Fruit fly (Drosophila melanogaster) whole organism, prepupa: ENCODE results near the gene Tengl1.

Experiments used
- Blimp-1 ChIP-seq: fragments of 200-800 bp; sonication (Bioruptor generic); optimal IDR thresholded peaks from 3 replicates; lab custom pipeline; 2017; ENCODE audit warnings: missing biosample characterization, missing genetic modification characterization, mild to moderate bottlenecking, moderate library complexity, missing genetic modification reagents
- CG10631 ChIP-seq: fragments of 200-800 bp; sonication (Bioruptor generic); optimal IDR thresholded peaks from 2 replicates; lab custom pipeline; 2016; ENCODE audit warnings: missing biosample characterization, missing genetic modification characterization
- CG10669 ChIP-seq: fragments of 200-800 bp; sonication (Bioruptor generic); optimal IDR thresholded peaks from 3 replicates; lab custom pipeline; 2018; ENCODE audit warnings: missing biosample characterization, mild to moderate bottlenecking, missing genetic modification characterization, moderate library complexity
- CG11294 ChIP-seq: fragments of 200-800 bp; sonication (Bioruptor generic); IDR thresholded peaks from 2 replicates; pipeline ENCODE4 v1.3.6; 2022; ENCODE audit warnings: missing biosample characterization, missing genetic modification characterization
- CG11762 ChIP-seq: fragments of 200-800 bp; sonication (Bioruptor generic); optimal IDR thresholded peaks from 3 replicates; lab custom pipeline; 2016; ENCODE audit warnings: missing biosample characterization, missing genetic modification characterization; ENCODE audit not compliant: insufficient read depth
- CG11902 ChIP-seq: fragments of 200-800 bp; sonication (Bioruptor generic); optimal IDR thresholded peaks from 3 replicates; lab custom pipeline; 2016; ENCODE audit warnings: missing biosample characterization, missing genetic modification characterization
- CG15336 ChIP-seq: fragments of 200-800 bp; sonication (Bioruptor generic); IDR thresholded peaks from 2 replicates; pipeline ENCODE4 v1.3.6; 2022; ENCODE audit warnings: missing biosample characterization, missing genetic modification characterization
- CG1621 ChIP-seq: fragments of 200-800 bp; sonication (Bioruptor generic); optimal IDR thresholded peaks from 3 replicates; lab custom pipeline; 2018; ENCODE audit warnings: missing biosample characterization, mild to moderate bottlenecking, missing genetic modification characterization
- CG16779 ChIP-seq: fragments of 200-800 bp; sonication (Bioruptor generic); optimal IDR thresholded peaks from 3 replicates; lab custom pipeline; 2017; ENCODE audit warnings: missing biosample characterization, mild to moderate bottlenecking, missing genetic modification characterization
- CG3032 ChIP-seq: fragments of 200-800 bp; optimal IDR thresholded peaks from 2 replicates; lab custom pipeline; 2019; ENCODE audit warnings: missing biosample characterization, mild to moderate bottlenecking, missing genetic modification characterization, moderate library complexity
- CG31627 ChIP-seq: fragments of 200-800 bp; sonication (Bioruptor generic); optimal IDR thresholded peaks from 3 replicates; lab custom pipeline; 2016; ENCODE audit warnings: missing biosample characterization, missing genetic modification characterization
- CG32006 ChIP-seq: fragments of 200-800 bp; sonication (Bioruptor generic); optimal IDR thresholded peaks from 3 replicates; lab custom pipeline; 2017; ENCODE audit warnings: missing biosample characterization, mild to moderate bottlenecking, missing genetic modification characterization
- CG34406 ChIP-seq: fragments of 200-800 bp; sonication (Bioruptor generic); optimal IDR thresholded peaks from 3 replicates; lab custom pipeline; 2016; ENCODE audit warnings: missing biosample characterization, missing genetic modification characterization
- CG3919 ChIP-seq: fragments of 200-800 bp; sonication (Bioruptor generic); optimal IDR thresholded peaks from 3 replicates; lab custom pipeline; 2016; ENCODE audit warnings: missing biosample characterization, missing genetic modification characterization
- CG4318 ChIP-seq: fragments of 200-800 bp; sonication (Bioruptor generic); optimal IDR thresholded peaks from 3 replicates; lab custom pipeline; 2017; ENCODE audit warnings: missing biosample characterization, mild to moderate bottlenecking, missing genetic modification characterization
- CG6163 ChIP-seq: fragments of 200-800 bp; sonication (Bioruptor generic); IDR thresholded peaks from 3 replicates; pipeline ENCODE4 v1.3.6; 2022; ENCODE audit warnings: missing biosample characterization, missing genetic modification characterization
- CG6808 ChIP-seq: fragments of 200-800 bp; sonication (Bioruptor generic); optimal IDR thresholded peaks from 3 replicates; lab custom pipeline; 2017; ENCODE audit warnings: missing biosample characterization, missing genetic modification characterization, mild to moderate bottlenecking, moderate library complexity, missing genetic modification reagents
- CG6854 ChIP-seq: fragments of 200-800 bp; sonication (Bioruptor generic); optimal IDR thresholded peaks from 2 replicates; lab custom pipeline; 2017; ENCODE audit warnings: missing biosample characterization, mild to moderate bottlenecking, missing genetic modification characterization
- CG8119 ChIP-seq: fragments of 200-800 bp; sonication (Bioruptor generic); IDR thresholded peaks from 3 replicates; pipeline ENCODE4 v1.3.6; 2022; ENCODE audit warnings: missing biosample characterization, missing genetic modification characterization
- CG8632 ChIP-seq: fragments of 200-800 bp; sonication (Bioruptor generic); optimal IDR thresholded peaks from 3 replicates; lab custom pipeline; 2016; ENCODE audit warnings: missing biosample characterization, missing genetic modification characterization
- CG9139 ChIP-seq: fragments of 200-800 bp; sonication (Bioruptor generic); optimal IDR thresholded peaks from 3 replicates; lab custom pipeline; 2017; ENCODE audit warnings: missing biosample characterization, mild to moderate bottlenecking, missing genetic modification characterization
- Eip78C ChIP-seq: fragments of 200-800 bp; sonication (Bioruptor generic); peaks from one replicate; lab custom pipeline; 2016; ENCODE audit warnings: missing biosample characterization, missing genetic modification characterization
- Eip93F ChIP-seq: fragments of 200-800 bp; sonication (Bioruptor generic); optimal IDR thresholded peaks from 2 replicates; lab custom pipeline; 2016; ENCODE audit warnings: missing biosample characterization, mild to moderate bottlenecking, missing genetic modification characterization
- Ets21C ChIP-seq: fragments of 200-800 bp; sonication (Bioruptor generic); optimal IDR thresholded peaks from 3 replicates; lab custom pipeline; 2016; ENCODE audit warnings: missing biosample characterization, missing genetic modification characterization
- Ets96B ChIP-seq: fragments of 200-800 bp; optimal IDR thresholded peaks from 2 replicates; lab custom pipeline; 2019; ENCODE audit warnings: missing biosample characterization, mild to moderate bottlenecking, missing genetic modification characterization, moderate library complexity
- Hr39 ChIP-seq: fragments of 200-800 bp; sonication (Bioruptor generic); optimal IDR thresholded peaks from 2 replicates; lab custom pipeline; 2016; ENCODE audit warnings: missing biosample characterization, missing genetic modification characterization
- Lpt ChIP-seq: fragments of 200-800 bp; sonication (Bioruptor generic); optimal IDR thresholded peaks from 3 replicates; lab custom pipeline; 2016; ENCODE audit warnings: missing biosample characterization, missing genetic modification characterization
- Met ChIP-seq: fragments of 200-800 bp; sonication (Bioruptor generic); optimal IDR thresholded peaks from 3 replicates; lab custom pipeline; 2016; ENCODE audit warnings: missing biosample characterization, missing genetic modification characterization
- OdsH ChIP-seq: fragments of 200-800 bp; sonication (Bioruptor generic); optimal IDR thresholded peaks from 3 replicates; lab custom pipeline; 2016; ENCODE audit warnings: missing biosample characterization, missing genetic modification characterization
- Sox102F ChIP-seq: fragments of 200-800 bp; sonication (Bioruptor generic); optimal IDR thresholded peaks from 2 replicates; lab custom pipeline; 2016; ENCODE audit warnings: missing biosample characterization, mild to moderate bottlenecking, missing genetic modification characterization
- Sox14 ChIP-seq: fragments of 200-800 bp; sonication (Bioruptor generic); optimal IDR thresholded peaks from 3 replicates; lab custom pipeline; 2016; ENCODE audit warnings: missing biosample characterization, missing genetic modification characterization
- Sox15 ChIP-seq: fragments of 200-800 bp; sonication (Bioruptor generic); optimal IDR thresholded peaks from 3 replicates; lab custom pipeline; 2016; ENCODE audit warnings: missing biosample characterization, missing genetic modification characterization
- cyc ChIP-seq: fragments of 200-800 bp; sonication (Bioruptor generic); optimal IDR thresholded peaks from 3 replicates; lab custom pipeline; 2016; ENCODE audit warnings: missing biosample characterization, missing genetic modification characterization
- dac ChIP-seq: fragments of 200-800 bp; sonication (Bioruptor generic); optimal IDR thresholded peaks from 2 replicates; lab custom pipeline; 2017; ENCODE audit warnings: missing biosample characterization, mild to moderate bottlenecking, missing genetic modification characterization
- dsx ChIP-seq: fragments of 200-800 bp; optimal IDR thresholded peaks from 3 replicates; lab custom pipeline; 2019; ENCODE audit warnings: missing biosample characterization, mild to moderate bottlenecking, missing genetic modification characterization, moderate library complexity; ENCODE audit not compliant: poor library complexity, severe bottlenecking
- esn ChIP-seq: fragments of 200-800 bp; sonication (Bioruptor generic); optimal IDR thresholded peaks from 2 replicates; lab custom pipeline; 2016; ENCODE audit warnings: missing biosample characterization, mild to moderate bottlenecking, missing genetic modification characterization, moderate library complexity
- fd85E ChIP-seq: fragments of 200-800 bp; sonication (Bioruptor generic); optimal IDR thresholded peaks from 3 replicates; lab custom pipeline; 2016; ENCODE audit warnings: missing biosample characterization, missing genetic modification characterization
- fkh ChIP-seq: fragments of 200-800 bp; sonication (Bioruptor generic); optimal IDR thresholded peaks from 3 replicates; lab custom pipeline; 2017; ENCODE audit warnings: missing biosample characterization, mild to moderate bottlenecking, missing genetic modification characterization, moderate library complexity
- lz ChIP-seq: fragments of 200-800 bp; sonication (Bioruptor generic); optimal IDR thresholded peaks from 3 replicates; lab custom pipeline; 2016; ENCODE audit warnings: missing biosample characterization, missing genetic modification characterization
- net ChIP-seq: fragments of 200-800 bp; sonication (Bioruptor generic); optimal IDR thresholded peaks from 3 replicates; lab custom pipeline; 2016; ENCODE audit warnings: missing biosample characterization, missing genetic modification characterization
- pdm3 ChIP-seq: fragments of 200-800 bp; sonication (Bioruptor generic); optimal IDR thresholded peaks from 3 replicates; lab custom pipeline; 2016; ENCODE audit warnings: missing biosample characterization, missing genetic modification characterization
- salr ChIP-seq, 2 experiments: fragments of 200-800 bp; sonication (Bioruptor generic); optimal IDR thresholded peaks; 3 replicates each; lab custom pipeline; 2016 to 2018; ENCODE audit warnings: missing biosample characterization in 2 of 2, missing genetic modification characterization in 2 of 2, mild to moderate bottlenecking in 1 of 2
- spab ChIP-seq: fragments of 200-800 bp; sonication (Bioruptor generic); optimal IDR thresholded peaks from 2 replicates; lab custom pipeline; 2017; ENCODE audit warnings: missing biosample characterization, mild to moderate bottlenecking, missing genetic modification characterization, missing genetic modification reagents
- ss ChIP-seq, 2 experiments: fragments of 200-800 bp; sonication (Bioruptor generic); optimal IDR thresholded peaks; 2 replicates in 1 of 2; 3 replicates in 1 of 2; lab custom pipeline; 2017 to 2018; ENCODE audit warnings: mild to moderate bottlenecking in 2 of 2, missing biosample characterization in 2 of 2, missing genetic modification characterization in 2 of 2, moderate library complexity in 1 of 2
- svp ChIP-seq: fragments of 200-800 bp; sonication (Bioruptor generic); peaks from one replicate; lab custom pipeline; 2016; ENCODE audit warnings: missing biosample characterization, missing genetic modification characterization
- topi ChIP-seq: fragments of 200-800 bp; sonication (Bioruptor generic); optimal IDR thresholded peaks from 3 replicates; lab custom pipeline; 2016; ENCODE audit warnings: missing biosample characterization, missing genetic modification characterization
- vri ChIP-seq: fragments of 200-800 bp; sonication (Bioruptor generic); optimal IDR thresholded peaks from 3 replicates; lab custom pipeline; 2016; ENCODE audit warnings: missing biosample characterization, mild to moderate bottlenecking, missing genetic modification characterization

The Tengl1 gene

DNA sequence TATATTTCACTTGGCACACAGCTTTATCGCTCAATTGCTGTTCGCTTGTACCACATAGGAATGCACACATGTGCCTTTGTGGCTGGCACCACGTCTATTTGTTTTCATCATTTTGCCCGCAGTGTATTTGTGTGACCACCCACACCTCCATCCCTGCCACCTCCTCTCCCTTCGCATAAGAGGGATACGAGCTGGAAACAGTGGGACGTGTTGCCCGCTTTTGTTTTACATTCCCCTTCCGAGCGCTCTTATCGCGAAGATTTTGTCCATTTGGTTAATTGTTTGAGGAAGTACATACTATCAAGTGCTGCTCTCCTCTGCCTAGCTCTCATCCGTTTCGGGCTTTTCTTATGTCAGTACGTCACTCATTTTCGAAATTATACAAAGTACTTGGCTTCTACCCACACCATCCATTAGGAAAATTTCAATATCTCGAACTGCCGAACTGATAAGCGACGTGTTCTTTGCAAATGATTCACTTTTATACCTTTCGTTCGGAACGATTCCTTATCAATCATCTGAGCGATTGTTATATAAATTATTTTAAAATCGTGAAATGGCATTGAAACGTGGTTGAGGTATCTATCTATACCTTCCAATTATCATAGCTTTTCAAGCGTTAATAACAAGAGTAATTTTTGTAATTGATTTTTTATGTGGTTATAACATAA, 12.1 kb downstream of the Tengl1 start:
- TF ChIP-seq Sox14 (peak; percentile 60), Eip78C (peak; percentile 37), CG10631 (GFP tag; lab: Kevin White, UChicago) (no peak), topi (no peak), cyc (GFP tag; lab: Kevin White, UChicago) (no peak), CG10669 (no peak), CG3032 (no peak), fkh (GFP tag; lab: Kevin White, UChicago) (peak; percentile 58), Eip93F (GFP tag; lab: Kevin White, UChicago) (peak; percentile 52), svp (peak; percentile 71), CG4318 (GFP tag; lab: Kevin White, UChicago) (no peak), vri (GFP tag; lab: Kevin White, UChicago) (peak; percentile 81), CG15336 (GFP tag; lab: Robert Waterston, UW) (0 out of 2 replicates have a peak, but pooled peaks have one; percentile 16), salr (GFP tag; optimal IDR thresholded peaks at IDR 0.05; lab: Kevin White, UChicago) (no peak), Blimp-1 (GFP tag; lab: Kevin White, UChicago) (no peak)

- TF ChIP-seq Eip78C (peak; percentile 88), pdm3 (peak; percentile 86), CG31627 (GFP tag; lab: Kevin White, UChicago) (peak; percentile 83), Ets96B (tag; lab: Kevin White, UChicago) (peak; percentile 67), topi (peak; percentile 76), Eip93F (GFP tag; lab: Kevin White, UChicago) (no peak), Lpt (GFP tag; lab: Kevin White, UChicago) (peak; percentile 60), CG10631 (GFP tag; lab: Kevin White, UChicago) (peak; percentile 75), Blimp-1 (GFP tag; lab: Kevin White, UChicago) (peak; percentile 30), spab (GFP tag; lab: Kevin White, UChicago) (peak; percentile 58), Sox15 (GFP tag; lab: Kevin White, UChicago) (peak; percentile 65), CG3032 (peak; percentile 66), fd85E (GFP tag; lab: Kevin White, UChicago) (peak; percentile 56), CG10669 (peak; percentile 71), Ets21C (GFP tag; lab: Kevin White, UChicago) (peak; percentile 68), Hr39 (GFP tag; lab: Kevin White, UChicago) (peak; percentile 77), dsx (GFP tag; lab: Kevin White, UChicago) (peak; percentile 73), CG16779 (peak; percentile 53), CG32006 (GFP tag; lab: Kevin White, UChicago) (peak; percentile 80), CG8119 (GFP tag; lab: Robert Waterston, UW) (peak; percentile 81), CG3919 (peak; percentile 86), vri (GFP tag; lab: Kevin White, UChicago) (peak; percentile 65), lz (GFP tag; lab: Kevin White, UChicago) (peak; percentile 70), net (GFP tag; lab: Kevin White, UChicago) (peak; percentile 88), CG9139 (GFP tag; lab: Kevin White, UChicago) (no peak), ss (GFP tag; optimal IDR thresholded peaks at IDR 0.05; lab: Kevin White, UChicago) (peak; percentile 29 to 33), CG11294 (GFP tag; lab: Robert Waterston, UW) (peak; percentile 70), Met (GFP tag; lab: Kevin White, UChicago) (peak; percentile 81), CG6163 (GFP tag; lab: Robert Waterston, UW) (peak; percentile 87), CG6808 (GFP tag; lab: Kevin White, UChicago) (peak; percentile 65), dac (GFP tag; lab: Kevin White, UChicago) (peak; percentile 68), cyc (GFP tag; lab: Kevin White, UChicago) (peak; percentile 69), svp (peak; percentile 94), esn (peak; percentile 87), CG11762 (peak; percentile 62), CG1621 (tag; lab: Kevin White, UChicago) (peak; percentile 63), CG8632 (GFP tag; lab: Kevin White, UChicago) (peak; percentile 80), CG6854 (GFP tag; lab: Kevin White, UChicago) (peak; percentile 30), CG34406 (GFP tag; lab: Kevin White, UChicago) (peak; percentile 80), Sox14 (peak; percentile 85), CG11902 (GFP tag; lab: Kevin White, UChicago) (peak; percentile 47), Sox102F (GFP tag; lab: Kevin White, UChicago) (peak; percentile 83), OdsH (GFP tag; lab: Kevin White, UChicago) (peak; percentile 85)
These were observed 13.1 kb downstream of the Tengl1 start for dm6 chr2L:2227316-2227715.
